Worm (Caenorhabditis elegans) whole organism, L4/young adult: Measurements from ENCODE around the gene mlt-10.
"Not testable (repeated sequence)": the region's sequence is repeated elsewhere in the genome, so short reads cannot be mapped to it uniquely, and the experiment has no call there.

Source experiments
- W03F9.2 ChIP-seq: fragments of 150-350 bp; optimal IDR thresholded peaks from 2 replicates; lab custom pipeline; 2014; ENCODE audit warnings: missing biosample characterization, missing genetic modification characterization
- dao-5 ChIP-seq: sonication (generic microtip); optimal IDR thresholded peaks from 2 replicates; lab custom pipeline; 2016; ENCODE audit warnings: missing genotype, missing genetic modification characterization, moderate library complexity, missing compliant biosample characterization
- him-1 ChIP-seq: sonication (generic microtip); optimal IDR thresholded peaks from 2 replicates; lab custom pipeline; 2016; ENCODE audit warnings: missing genotype, missing genetic modification reagents, missing genetic modification characterization, missing compliant biosample characterization

Gene mlt-10

ce11 chrII:593221-593620 lies 46.7 kb downstream of the mlt-10 start, which contains the start of gene W08F4.1:
Gene W08F4.1, plus strand, starts transcription at chrII:593521.
- not testable (repeated sequence) for TF ChIP-seq W03F9.2 (tag; lab: Kevin White, UChicago); him-1; dao-5

DNA sequence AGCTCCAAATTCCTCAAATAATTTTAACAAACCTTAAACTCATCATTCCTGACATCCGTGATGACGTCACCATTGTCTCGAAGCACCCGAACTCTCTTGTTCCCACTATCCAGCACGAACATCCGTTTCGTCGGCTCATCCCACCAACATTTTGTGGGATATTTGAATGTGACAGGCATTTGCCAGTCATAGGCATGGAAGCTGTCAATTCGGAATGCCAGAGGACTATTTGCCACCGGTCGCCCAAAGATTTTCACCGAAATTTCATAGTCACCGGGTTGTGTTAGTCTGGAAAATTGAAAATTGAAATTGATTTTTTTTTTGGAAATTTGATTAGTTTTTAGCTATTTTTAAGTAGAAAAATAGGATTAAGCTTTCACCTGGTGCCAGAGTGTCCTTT lies 50.2 kb downstream of the mlt-10 start:
- TF ChIP-seq him-1 (no peak), W03F9.2 (tag; lab: Kevin White, UChicago) (no peak), dao-5 (no peak)

DNA sequence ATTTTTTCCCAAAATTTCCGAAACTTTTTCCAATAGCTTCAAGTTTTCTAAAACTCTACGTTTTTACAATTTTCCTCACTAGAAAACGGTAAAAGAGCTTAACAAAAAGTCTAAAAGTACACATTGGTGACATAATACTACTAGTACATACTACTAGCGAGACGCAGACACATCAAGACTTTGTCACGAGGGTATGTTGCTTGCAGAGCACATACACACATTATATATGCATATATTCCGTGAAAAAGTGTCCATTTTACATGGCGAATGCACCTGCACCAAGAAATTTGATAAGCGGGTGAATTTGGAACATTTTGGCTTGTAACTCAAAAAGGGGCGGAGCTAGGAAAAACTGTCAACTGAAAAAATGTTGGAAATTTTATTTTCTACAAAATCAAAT lies 54.8 kb downstream of the mlt-10 start:
- no peak for TF ChIP-seq him-1
- no peak for TF ChIP-seq dao-5
- TF ChIP-seq W03F9.2 (tag; lab: Kevin White, UChicago): no peak
